Fruit fly (Drosophila melanogaster): ENCODE measurements around the gene Spt7.
A peak's percentile ranks its signal among the peaks of the same experiment; 100 is the strongest.

DNA sequence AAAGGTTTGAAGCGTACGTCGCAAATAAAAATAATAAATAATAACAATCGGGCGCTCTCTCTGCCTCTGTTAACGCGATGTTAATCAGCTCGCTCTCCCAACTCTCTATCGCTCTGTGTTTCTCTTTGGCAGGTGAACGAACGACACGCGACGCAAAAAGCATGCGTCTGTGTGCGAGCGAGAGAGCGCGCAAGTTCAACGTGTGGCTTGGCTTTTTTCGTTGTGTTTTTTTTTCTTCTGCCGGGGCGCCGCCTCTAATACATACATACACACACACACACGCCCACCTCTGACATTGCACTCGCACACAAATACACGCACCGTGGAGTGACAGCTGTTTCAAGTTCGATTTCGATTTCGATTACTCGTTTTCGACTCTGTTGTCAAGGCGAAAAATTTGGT is 28.4 kb downstream of the Spt7 start:
- TF ChIP-seq salr (GFP tag; optimal IDR thresholded peaks at IDR 0.05) (no peak), eg (GFP tag; IDR thresholded peaks at IDR 0.05) (peak; percentile 77; the same call in 2 of the 3 replicates)
